Worm (Caenorhabditis elegans) whole organism, L2 larva: Measurements from ENCODE around the gene W09G10.9.

Experiments
- ZK546.5 ChIP-seq: sonication (generic microtip); optimal IDR thresholded peaks from 2 replicates; lab custom pipeline; 2017; ENCODE audit warnings: missing biosample characterization, missing genetic modification characterization
- fos-1 ChIP-seq: fragments of 150-350 bp; optimal IDR thresholded peaks from 2 replicates; lab custom pipeline; 2014; ENCODE audit warnings: missing biosample characterization, missing genetic modification characterization
- mdl-1 ChIP-seq, 2 experiments: fragments of 150-350 bp in 1 of 2; sonication (generic microtip) in 1 of 2; optimal IDR thresholded peaks; 2 replicates each; lab custom pipeline; 2017; ENCODE audit warnings: missing biosample characterization in 2 of 2, missing genetic modification characterization in 2 of 2
- sma-3 ChIP-seq: sonication (generic microtip); optimal IDR thresholded peaks from 2 replicates; lab custom pipeline; 2016; ENCODE audit warnings: missing genetic modification reagents, missing genetic modification characterization, missing compliant biosample characterization

DNA sequence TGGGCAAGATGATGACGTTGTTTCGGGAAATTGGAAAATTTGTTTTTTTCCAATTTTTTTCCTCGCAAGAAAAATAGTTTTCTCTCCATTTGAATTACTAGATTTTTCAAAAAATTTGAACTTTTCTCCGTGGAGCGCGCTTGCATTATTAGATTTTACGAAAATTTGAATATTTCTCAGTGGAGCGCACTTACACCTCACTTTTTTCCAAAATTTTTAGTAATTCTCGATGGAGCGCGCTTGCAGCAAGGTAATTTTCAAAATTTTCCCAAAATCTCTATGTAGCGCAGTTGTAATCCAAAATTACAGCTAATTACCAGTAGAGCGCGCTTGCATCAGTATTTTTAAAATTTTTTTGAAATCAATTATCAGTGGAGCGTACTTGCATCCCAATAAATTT, 33.1 kb downstream of the W09G10.9 start:
- TF ChIP-seq mdl-1 (tag; optimal IDR thresholded peaks at IDR 0.05; lab: Kevin White, UChicago) (no peak), sma-3 (no peak), fos-1 (no peak), ZK546.5 (tag; lab: Kevin White, UChicago) (no peak)
